Fruit fly (Drosophila melanogaster) whole organism, embryonic: ENCODE data around the gene tok.

Experiments
- Aef1 ChIP-seq: fragments of 200-800 bp; sonication (Bioruptor generic); IDR thresholded peaks from 3 replicates; pipeline ENCODE4 v1.3.6; 2022; ENCODE audit warnings: missing biosample characterization, missing genetic modification characterization
- BtbVII ChIP-seq: fragments of 200-800 bp; sonication (Bioruptor generic); optimal IDR thresholded peaks from 3 replicates; lab custom pipeline; 2017; ENCODE audit warnings: missing biosample characterization, mild to moderate bottlenecking, missing genetic modification characterization
- Bteb2 ChIP-seq: fragments of 200-800 bp; sonication (Bioruptor generic); optimal IDR thresholded peaks from 2 replicates; lab custom pipeline; 2016; ENCODE audit warnings: missing biosample characterization, missing genetic modification characterization
- CG1024 ChIP-seq: fragments of 200-800 bp; sonication (Bioruptor generic); IDR thresholded peaks from 2 replicates; pipeline ENCODE4 v1.3.6; 2022; ENCODE audit warnings: missing biosample characterization, missing genetic modification characterization
- CG10267 ChIP-seq: fragments of 200-800 bp; sonication (Bioruptor generic); optimal IDR thresholded peaks from 2 replicates; lab custom pipeline; 2018; ENCODE audit warnings: missing biosample characterization, mild to moderate bottlenecking, missing genetic modification characterization, moderate library complexity
- CG10431 ChIP-seq: fragments of 200-800 bp; sonication (Bioruptor generic); optimal IDR thresholded peaks from 3 replicates; lab custom pipeline; 2018; ENCODE audit warnings: missing biosample characterization, mild to moderate bottlenecking, missing genetic modification characterization
- CG11456 ChIP-seq: fragments of 200-800 bp; sonication (Bioruptor generic); IDR thresholded peaks from 3 replicates; pipeline ENCODE4 v1.3.6; 2022; ENCODE audit warnings: missing biosample characterization, missing genetic modification characterization
- CG12071 ChIP-seq: fragments of 200-800 bp; sonication (Bioruptor generic); optimal IDR thresholded peaks from 3 replicates; lab custom pipeline; 2018; ENCODE audit warnings: missing biosample characterization, mild to moderate bottlenecking, missing genetic modification characterization
- CG12104 ChIP-seq: fragments of 200-800 bp; sonication (Bioruptor generic); optimal IDR thresholded peaks from 3 replicates; lab custom pipeline; 2016; ENCODE audit warnings: missing biosample characterization, missing genetic modification characterization
- CG12236 ChIP-seq: fragments of 200-800 bp; sonication (Bioruptor generic); optimal IDR thresholded peaks from 2 replicates; lab custom pipeline; 2016; ENCODE audit warnings: missing biosample characterization, missing genetic modification characterization
- CG12744 ChIP-seq: fragments of 200-800 bp; sonication (Bioruptor generic); optimal IDR thresholded peaks from 2 replicates; lab custom pipeline; 2016; ENCODE audit warnings: missing biosample characterization, missing genetic modification characterization
- CG12942 ChIP-seq: fragments of 200-800 bp; sonication (Bioruptor generic); optimal IDR thresholded peaks from 3 replicates; lab custom pipeline; 2016; ENCODE audit warnings: missing biosample characterization, missing genetic modification characterization
- CG13424 ChIP-seq: fragments of 200-800 bp; sonication (Bioruptor generic); optimal IDR thresholded peaks from 2 replicates; lab custom pipeline; 2019; ENCODE audit warnings: missing biosample characterization, mild to moderate bottlenecking, missing genetic modification characterization, moderate library complexity
- CG15601 ChIP-seq: fragments of 200-800 bp; sonication (Bioruptor generic); optimal IDR thresholded peaks from 3 replicates; lab custom pipeline; 2019; ENCODE audit warnings: missing biosample characterization, mild to moderate bottlenecking, missing genetic modification characterization, moderate library complexity
- CG16813 ChIP-seq: fragments of 200-800 bp; sonication (Bioruptor generic); IDR thresholded peaks from 3 replicates; pipeline ENCODE4 v1.3.6; 2022; ENCODE audit warnings: missing biosample characterization, missing genetic modification characterization; ENCODE audit not compliant: partially characterized antibody
- CG17385 ChIP-seq: fragments of 200-800 bp; sonication (Bioruptor generic); optimal IDR thresholded peaks from 3 replicates; lab custom pipeline; 2018; ENCODE audit warnings: missing biosample characterization, mild to moderate bottlenecking, missing genetic modification characterization
- CG17829 ChIP-seq: fragments of 200-800 bp; optimal IDR thresholded peaks from 2 replicates; lab custom pipeline; 2019; ENCODE audit warnings: missing biosample characterization, mild to moderate bottlenecking, missing genetic modification characterization, moderate library complexity
- CG1832 ChIP-seq: fragments of 200-800 bp; sonication (Bioruptor generic); optimal IDR thresholded peaks from 2 replicates; lab custom pipeline; 2017; ENCODE audit warnings: missing biosample characterization, mild to moderate bottlenecking, missing genetic modification characterization, inconsistent platforms
- CG18619 ChIP-seq: fragments of 200-800 bp; sonication (Bioruptor generic); optimal IDR thresholded peaks from 3 replicates; lab custom pipeline; 2017; ENCODE audit warnings: missing biosample characterization, mild to moderate bottlenecking, missing genetic modification characterization
- CG30431 ChIP-seq: fragments of 200-800 bp; sonication (Bioruptor generic); optimal IDR thresholded peaks from 2 replicates; lab custom pipeline; 2017; ENCODE audit warnings: missing biosample characterization, missing genetic modification characterization
- CG31388 ChIP-seq: fragments of 200-800 bp; sonication (Bioruptor generic); optimal IDR thresholded peaks from 2 replicates; lab custom pipeline; 2016; ENCODE audit warnings: missing biosample characterization, missing genetic modification characterization
- CG6175 ChIP-seq: fragments of 200-800 bp; sonication (Bioruptor generic); IDR thresholded peaks from 3 replicates; pipeline ENCODE4 v1.3.6; 2022; ENCODE audit warnings: missing biosample characterization, missing genetic modification characterization
- CG6272 ChIP-seq: fragments of 200-800 bp; sonication (Bioruptor generic); IDR thresholded peaks from 2 replicates; pipeline ENCODE4 v1.3.6; 2022; ENCODE audit warnings: missing biosample characterization, missing genetic modification characterization
- CG7357 ChIP-seq: fragments of 200-800 bp; sonication (Bioruptor generic); IDR thresholded peaks from 3 replicates; pipeline ENCODE4 v1.3.6; 2022; ENCODE audit warnings: missing biosample characterization, missing genetic modification characterization
- CG8359 ChIP-seq: fragments of 200-800 bp; sonication (Bioruptor generic); optimal IDR thresholded peaks from 2 replicates; lab custom pipeline; 2017; ENCODE audit warnings: missing biosample characterization, mild to moderate bottlenecking, missing genetic modification characterization, borderline replicate concordance
- CG8478 ChIP-seq: fragments of >200 bp; optimal IDR thresholded peaks from 2 replicates; lab custom pipeline; 2018
- Dll ChIP-seq: fragments of 200-800 bp; sonication (Bioruptor generic); IDR thresholded peaks from 4 replicates; pipeline ENCODE4 v1.3.6; 2022; ENCODE audit warnings: missing biosample characterization, missing genetic modification characterization; ENCODE audit not compliant: partially characterized antibody
- E2f2 ChIP-seq: fragments of 200-800 bp; sonication (Bioruptor generic); IDR thresholded peaks from 2 replicates; pipeline ENCODE4 v1.3.6; 2022; ENCODE audit warnings: missing biosample characterization, missing genetic modification characterization
- Elba2 ChIP-seq: fragments of 200-800 bp; sonication (Bioruptor generic); optimal IDR thresholded peaks from 3 replicates; lab custom pipeline; 2016; ENCODE audit warnings: missing biosample characterization, missing genetic modification characterization
- Hey ChIP-seq: fragments of 200-800 bp; sonication (Bioruptor generic); optimal IDR thresholded peaks from 3 replicates; lab custom pipeline; 2018; ENCODE audit warnings: missing biosample characterization, mild to moderate bottlenecking, missing genetic modification characterization
- Hmx ChIP-seq: fragments of 200-800 bp; sonication (Bioruptor generic); optimal IDR thresholded peaks from 2 replicates; lab custom pipeline; 2016; ENCODE audit warnings: missing biosample characterization, missing genetic modification characterization
- Jarid2 ChIP-seq: fragments of 200-800 bp; sonication (Bioruptor generic); optimal IDR thresholded peaks from 3 replicates; lab custom pipeline; 2017; ENCODE audit warnings: mild to moderate bottlenecking, missing biosample characterization, missing genetic modification reagents, missing genetic modification characterization
- Kr ChIP-seq: fragments of 200-800 bp; sonication (Bioruptor generic); optimal IDR thresholded peaks from 2 replicates; lab custom pipeline; 2017; ENCODE audit warnings: missing biosample characterization, mild to moderate bottlenecking, missing genetic modification characterization
- Lpt ChIP-seq: fragments of >200 bp; optimal IDR thresholded peaks from 2 replicates; lab custom pipeline; 2018; ENCODE audit warnings: missing biosample characterization, missing genetic modification characterization
- Max ChIP-seq: fragments of 200-800 bp; sonication (Bioruptor generic); optimal IDR thresholded peaks from 2 replicates; lab custom pipeline; 2016; ENCODE audit warnings: missing biosample characterization, mild to moderate bottlenecking, missing genetic modification characterization
- NFAT ChIP-seq: fragments of 200-800 bp; sonication (Bioruptor generic); IDR thresholded peaks from 2 replicates; pipeline ENCODE4 v1.3.6; 2022; ENCODE audit warnings: missing biosample characterization, missing genetic modification characterization
- Nf-YA ChIP-seq: fragments of 200-800 bp; sonication (Bioruptor generic); IDR thresholded peaks from 2 replicates; pipeline ENCODE4 v1.3.6; 2022; ENCODE audit warnings: missing biosample characterization, missing genetic modification characterization
- Oaz ChIP-seq: fragments of 200-800 bp; sonication (Bioruptor generic); IDR thresholded peaks from 2 replicates; pipeline ENCODE4 v1.3.6; 2022; ENCODE audit warnings: missing biosample characterization, missing genetic modification characterization
- aop ChIP-seq: fragments of 200-800 bp; sonication (Bioruptor generic); IDR thresholded peaks from 2 replicates; pipeline ENCODE4 v1.3.6; 2022; ENCODE audit warnings: missing biosample characterization, missing genetic modification characterization
- ash1 ChIP-seq: fragments of 200-800 bp; sonication (Bioruptor generic); optimal IDR thresholded peaks from 2 replicates; lab custom pipeline; 2018; ENCODE audit warnings: missing biosample characterization, mild to moderate bottlenecking, missing genetic modification characterization
- bbx ChIP-seq: fragments of 200-800 bp; sonication (Bioruptor generic); IDR thresholded peaks from 2 replicates; pipeline ENCODE4 v1.3.6; 2022; ENCODE audit warnings: missing biosample characterization, missing genetic modification characterization; ENCODE audit not compliant: partially characterized antibody
- cg ChIP-seq: fragments of 200-800 bp; sonication (Bioruptor generic); optimal IDR thresholded peaks from 3 replicates; lab custom pipeline; 2019; ENCODE audit warnings: missing biosample characterization, mild to moderate bottlenecking, missing genetic modification characterization, moderate library complexity
- ci ChIP-seq: fragments of 200-800 bp; sonication (Bioruptor generic); IDR thresholded peaks from 3 replicates; pipeline ENCODE4 v1.3.6; 2022; ENCODE audit warnings: missing biosample characterization, missing genetic modification characterization
- fd3F ChIP-seq: fragments of 200-800 bp; sonication (Bioruptor generic); optimal IDR thresholded peaks from 2 replicates; lab custom pipeline; 2018; ENCODE audit warnings: missing biosample characterization, mild to moderate bottlenecking, missing genetic modification characterization, moderate library complexity
- lab ChIP-seq: fragments of 200-800 bp; sonication (Bioruptor generic); optimal IDR thresholded peaks from 3 replicates; lab custom pipeline; 2017; ENCODE audit warnings: missing biosample characterization, missing genetic modification characterization, mild to moderate bottlenecking, moderate library complexity, missing genetic modification reagents
- mld ChIP-seq: fragments of 200-800 bp; sonication (Bioruptor generic); IDR thresholded peaks from 3 replicates; pipeline ENCODE4 v1.3.6; 2022; ENCODE audit warnings: missing biosample characterization, missing genetic modification characterization; ENCODE audit not compliant: partially characterized antibody
- sr ChIP-seq: fragments of 200-800 bp; sonication (Bioruptor generic); IDR thresholded peaks from 3 replicates; pipeline ENCODE4 v1.3.6; 2022; ENCODE audit warnings: missing biosample characterization, missing genetic modification characterization
- trh ChIP-seq: fragments of 200-800 bp; sonication (Bioruptor generic); optimal IDR thresholded peaks from 2 replicates; lab custom pipeline; 2016; ENCODE audit warnings: missing biosample characterization, missing genetic modification characterization
- unc-4 ChIP-seq: fragments of 200-800 bp; sonication (Bioruptor generic); IDR thresholded peaks from 2 replicates; pipeline ENCODE4 v1.3.6; 2022; ENCODE audit warnings: missing biosample characterization, missing genetic modification characterization; ENCODE audit not compliant: partially characterized antibody
- wek ChIP-seq: fragments of 200-800 bp; sonication (Bioruptor generic); optimal IDR thresholded peaks from 3 replicates; lab custom pipeline; 2018; ENCODE audit warnings: missing biosample characterization, mild to moderate bottlenecking, missing genetic modification characterization, moderate library complexity
- yki ChIP-seq: fragments of >200 bp; optimal IDR thresholded peaks from 3 replicates; lab custom pipeline; 2018
- zen ChIP-seq: fragments of 200-800 bp; sonication (Bioruptor generic); optimal IDR thresholded peaks from 3 replicates; lab custom pipeline; 2018; ENCODE audit warnings: missing biosample characterization, mild to moderate bottlenecking, missing genetic modification characterization, moderate library complexity

Gene tok

DNA sequence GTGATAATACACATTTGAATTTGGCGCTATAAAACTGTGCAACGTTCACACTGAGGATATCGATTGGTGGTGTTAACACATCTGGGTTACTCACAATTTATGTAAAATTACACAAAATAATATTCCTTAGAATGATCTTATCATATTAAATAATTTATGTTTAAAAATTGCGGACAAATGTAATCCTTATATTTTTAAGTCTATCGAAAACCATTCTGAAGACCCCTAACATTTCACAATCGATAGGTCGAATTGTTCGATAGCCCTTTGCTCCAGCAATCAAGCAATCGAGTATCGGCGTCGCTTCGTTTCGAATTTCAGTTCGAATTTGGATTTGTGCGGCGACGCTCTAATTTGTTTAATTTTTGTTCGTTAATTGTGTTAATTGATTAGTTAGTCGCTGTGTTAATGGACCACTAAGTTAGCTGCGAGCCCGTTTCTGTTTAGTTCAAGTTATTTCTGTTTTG, 34.1 kb downstream of the tok start, which contains the start of gene asp (continued):
- TF ChIP-seq zen (tag; lab: Kevin White, UChicago), result no peak
- TF ChIP-seq CG15601 (tag; lab: Kevin White, UChicago), result no peak
- TF ChIP-seq CG31388 (GFP tag; lab: Kevin White, UChicago), result no peak
- TF ChIP-seq sr (GFP tag; lab: Robert Waterston, UW), result no peak
- TF ChIP-seq mld, result peak; percentile 78; the same call in 2 of the 3 replicates
- TF ChIP-seq cg (GFP tag; lab: Kevin White, UChicago), result no peak
- TF ChIP-seq CG12942, result no peak
- TF ChIP-seq trh (GFP tag; lab: Kevin White, UChicago), result no peak
- peak; percentile 97 for TF ChIP-seq wek (GFP tag; lab: Kevin White, UChicago)
- TF ChIP-seq CG16813, result peak; percentile 89
- TF ChIP-seq NFAT (GFP tag; lab: Robert Waterston, UW), result no peak
- TF ChIP-seq Nf-YA, result no peak
- no peak for TF ChIP-seq Bteb2 (GFP tag; lab: Kevin White, UChicago)
- no peak for TF ChIP-seq Jarid2 (GFP tag; lab: Kevin White, UChicago)
- TF ChIP-seq CG6175 (GFP tag; lab: Robert Waterston, UW), result no peak
- no peak for TF ChIP-seq CG10267 (tag; lab: Kevin White, UChicago)
- no peak for TF ChIP-seq CG1832 (GFP tag; lab: Kevin White, UChicago)
- no peak for TF ChIP-seq CG30431 (GFP tag; lab: Kevin White, UChicago)
- TF ChIP-seq Hey, result no peak
- TF ChIP-seq CG12236 (GFP tag; lab: Kevin White, UChicago), result no peak
- TF ChIP-seq Hmx (GFP tag; lab: Kevin White, UChicago), result no peak
- no peak for TF ChIP-seq CG12104 (GFP tag; lab: Kevin White, UChicago)
- peak; percentile 81 for TF ChIP-seq CG7357 (GFP tag; lab: Robert Waterston, UW)
- TF ChIP-seq Kr (GFP tag; lab: Kevin White, UChicago), result no peak
- no peak for TF ChIP-seq CG12071 (GFP tag; lab: Kevin White, UChicago)
- no peak for TF ChIP-seq CG8478 (lab: Kevin White, UChicago)
- no peak for TF ChIP-seq Max (GFP tag; lab: Kevin White, UChicago)
- TF ChIP-seq CG10431 (GFP tag; lab: Kevin White, UChicago), result no peak
- 0 out of 2 replicates have a peak, but pooled peaks have one; percentile 14 for TF ChIP-seq CG1024
- TF ChIP-seq Lpt, result no peak
- peak; percentile 98 for TF ChIP-seq E2f2 (GFP tag; lab: Robert Waterston, UW)
- no peak for TF ChIP-seq yki
- no peak for TF ChIP-seq Elba2
- no peak for TF ChIP-seq BtbVII (GFP tag; lab: Kevin White, UChicago)
- no peak for TF ChIP-seq ci (GFP tag; lab: Robert Waterston, UW)
- no peak for TF ChIP-seq CG11456 (GFP tag; lab: Robert Waterston, UW)
- TF ChIP-seq CG8359 (GFP tag; lab: Kevin White, UChicago), result no peak
- no peak for TF ChIP-seq lab (GFP tag; lab: Kevin White, UChicago)
- no peak for TF ChIP-seq CG12744 (GFP tag; lab: Kevin White, UChicago)
- peak; percentile 66 for TF ChIP-seq CG17829 (tag; lab: Kevin White, UChicago)
- TF ChIP-seq CG6272 (GFP tag; lab: Robert Waterston, UW), result no peak
- TF ChIP-seq ash1 (GFP tag; lab: Kevin White, UChicago), result no peak
- TF ChIP-seq CG17385 (GFP tag; lab: Kevin White, UChicago), result no peak
- no peak for TF ChIP-seq fd3F (GFP tag; lab: Kevin White, UChicago)
- no peak for TF ChIP-seq CG18619
- no peak for TF ChIP-seq aop (GFP tag; lab: Robert Waterston, UW)
- TF ChIP-seq unc-4 (GFP tag; lab: Robert Waterston, UW), result peak; percentile 76
- no peak for TF ChIP-seq Oaz (GFP tag; lab: Robert Waterston, UW)
- no peak for TF ChIP-seq CG13424 (tag; lab: Kevin White, UChicago)
- peak; percentile 71 for TF ChIP-seq bbx (GFP tag; lab: Robert Waterston, UW)
- TF ChIP-seq Dll (GFP tag; lab: Robert Waterston, UW), result peak; percentile 93
- no peak for TF ChIP-seq Aef1
